Worm (Caenorhabditis elegans): ENCODE results near the gene glb-14.
A peak's percentile ranks its signal among the peaks of the same experiment; 100 is the strongest.

Gene glb-14

DNA sequence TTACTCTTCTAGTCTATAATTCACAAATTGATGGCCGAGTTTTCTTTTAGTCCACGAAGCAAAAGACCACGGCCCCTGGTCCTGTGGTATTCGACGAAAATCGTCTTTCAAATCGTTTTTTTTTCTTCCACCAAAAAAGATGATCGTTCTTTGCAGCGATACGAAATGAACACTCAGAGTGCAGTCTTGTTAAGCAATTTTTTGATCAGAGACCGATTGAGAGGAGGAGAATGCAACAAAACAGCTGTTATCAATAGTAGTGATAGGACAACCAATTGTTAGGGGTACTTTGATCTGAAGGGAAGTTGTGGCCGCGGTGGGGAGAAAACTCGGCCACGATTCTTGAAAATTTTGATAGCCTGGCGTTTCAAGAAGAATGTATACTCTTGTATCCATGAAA, 19.2 kb upstream of the glb-14 start (continued):
- TF ChIP-seq ceh-82 (tag; optimal IDR thresholded peaks at IDR 0.05) (no peak), mdl-1 (tag; optimal IDR thresholded peaks at IDR 0.05) (peak in 1 of 2 experiments; percentile 69), pqm-1 (tag; optimal IDR thresholded peaks at IDR 0.05) (peak; percentile 37), F44E2.7 (GFP tag; IDR thresholded peaks at IDR 0.05) (no peak), spr-1 (tag; optimal IDR thresholded peaks at IDR 0.05) (no peak), lin-15B (tag; optimal IDR thresholded peaks at IDR 0.05) (no peak), nhr-77 (tag; optimal IDR thresholded peaks at IDR 0.05) (peak; percentile 68), zip-2 (tag; optimal IDR thresholded peaks at IDR 0.05) (no peak), zag-1 (tag; optimal IDR thresholded peaks at IDR 0.05) (no peak), lin-1 (GFP tag; IDR thresholded peaks at IDR 0.05) (no peak), nhr-48 (tag; optimal IDR thresholded peaks at IDR 0.05) (peak; percentile 69), nhr-102 (tag; optimal IDR thresholded peaks at IDR 0.05) (peak; percentile 62), egl-27 (tag; optimal IDR thresholded peaks at IDR 0.05) (peak; percentile 30), nhr-76 (tag; optimal IDR thresholded peaks at IDR 0.05) (no peak), lsy-2 (tag; optimal IDR thresholded peaks at IDR 0.05) (peak in 1 of 2 experiments; percentile 26), dve-1 (tag; optimal IDR thresholded peaks at IDR 0.05; ENCODE audit: insufficient read depth) (peak; percentile 57), unc-130 (GFP tag; optimal IDR thresholded peaks at IDR 0.05) (no peak), lin-29 (GFP tag; IDR thresholded peaks at IDR 0.05) (no peak), hif-1 (tag; optimal IDR thresholded peaks at IDR 0.05) (peak in 1 of 2 experiments; percentile 28), snpc-1.2 (GFP tag; IDR thresholded peaks at IDR 0.05) (no peak), R02D3.7 (tag; optimal IDR thresholded peaks at IDR 0.05) (no peak), daf-16 (GFP tag; optimal IDR thresholded peaks at IDR 0.05) (peak in 1 of 2 experiments; percentile 48), daf-16 (tag; optimal IDR thresholded peaks at IDR 0.05) (peak; percentile 82), mes-2 (tag; optimal IDR thresholded peaks at IDR 0.05; ENCODE audit: poor library complexity, severe bottlenecking) (peak; percentile 50), saeg-2 (GFP tag; IDR thresholded peaks at IDR 0.05) (no peak), zip-11 (GFP tag; IDR thresholded peaks at IDR 0.05) (no peak), aly-2 (tag; optimal IDR thresholded peaks at IDR 0.05) (no peak), mep-1 (tag; optimal IDR thresholded peaks at IDR 0.05) (peak; percentile 53), nhr-42 (GFP tag; IDR thresholded peaks at IDR 0.05) (no peak), jun-1 (tag; optimal IDR thresholded peaks at IDR 0.05) (no peak), tag-97 (GFP tag; IDR thresholded peaks at IDR 0.05) (no peak), unc-62 (GFP tag; optimal IDR thresholded peaks at IDR 0.05 in 1 of 2) (no peak), unc-62 (tag; optimal IDR thresholded peaks at IDR 0.05) (no peak), set-16 (GFP tag; IDR thresholded peaks at IDR 0.05) (no peak), ceh-20 (GFP tag; IDR thresholded peaks at IDR 0.05) (no peak), ztf-11 (tag; optimal IDR thresholded peaks at IDR 0.05) (no peak), vab-7 (GFP tag; IDR thresholded peaks at IDR 0.05) (no peak), hlh-11 (tag; optimal IDR thresholded peaks at IDR 0.05) (peak; percentile 76), aha-1 (tag) (peak; percentile 25), arid-1 (GFP tag; conservative IDR thresholded peaks at IDR 0.05) (no peak), F37D6.2 (tag; optimal IDR thresholded peaks at IDR 0.05) (no peak), F49E8.2 (tag; optimal IDR thresholded peaks at IDR 0.05; ENCODE audit: borderline replicate concordance) (no peak), ceh-32 (tag; optimal IDR thresholded peaks at IDR 0.05; ENCODE audit: poor library complexity) (no peak), nhr-28 (tag; optimal IDR thresholded peaks at IDR 0.05) (peak; percentile 79), hmg-1.1 (GFP tag; IDR thresholded peaks at IDR 0.05) (peak; percentile 19; the same call in 1 of the 2 replicates), Y75B8A.6 (GFP tag; IDR thresholded peaks at IDR 0.05) (no peak), ZK337.2 (GFP tag; IDR thresholded peaks at IDR 0.05) (no peak)
